Worm (Caenorhabditis elegans) whole organism, midembryonic: ENCODE measurements around the gene clec-32.

Experiments
- T22C8.4 ChIP-seq: fragments of 200-800 bp; sonication (Bioruptor generic); IDR thresholded peaks from 2 replicates; pipeline ENCODE4 v1.3.6; 2022; ENCODE audit warnings: missing genetic modification characterization, missing compliant biosample characterization
- cog-1 ChIP-seq: sonication (generic microtip); optimal IDR thresholded peaks from 2 replicates; lab custom pipeline; 2016; ENCODE audit warnings: missing genetic modification characterization, missing compliant biosample characterization
- flt-1 ChIP-seq: fragments of 200-800 bp; sonication (Bioruptor generic); IDR thresholded peaks from 2 replicates; pipeline ENCODE4 v1.3.6; 2022; ENCODE audit warnings: missing genetic modification characterization, missing compliant biosample characterization
- klf-2 ChIP-seq: fragments of 200-800 bp; sonication (Bioruptor generic); conservative IDR thresholded peaks from 2 replicates; pipeline ENCODE4 v1.3.6; 2022; ENCODE audit warnings: missing genetic modification reagents, missing genetic modification characterization, missing compliant biosample characterization
- med-1 ChIP-seq: sonication (generic microtip); optimal IDR thresholded peaks from 2 replicates; lab custom pipeline; 2017; ENCODE audit warnings: missing genetic modification characterization, mild to moderate bottlenecking, missing compliant biosample characterization, antibody characterized with exemption, missing genetic modification reagents; ENCODE audit not compliant: insufficient read depth
- ref-1 ChIP-seq: fragments of 200-800 bp; sonication (Bioruptor generic); conservative IDR thresholded peaks from 2 replicates; pipeline ENCODE4 v1.3.6; 2022; ENCODE audit warnings: missing genetic modification reagents, missing genetic modification characterization, missing compliant biosample characterization
- tab-1 ChIP-seq: fragments of 200-800 bp; sonication (Bioruptor generic); IDR thresholded peaks from 2 replicates; pipeline ENCODE4 v1.3.6; 2022; ENCODE audit warnings: missing genetic modification characterization, missing compliant biosample characterization
- ztf-23 ChIP-seq: fragments of 200-800 bp; sonication (Bioruptor generic); IDR thresholded peaks from 2 replicates; pipeline ENCODE4 v1.3.6; 2022; ENCODE audit warnings: missing genetic modification reagents, missing genetic modification characterization, missing compliant biosample characterization
- ztf-29 ChIP-seq: fragments of 200-800 bp; sonication (Bioruptor generic); IDR thresholded peaks from 2 replicates; pipeline ENCODE4 v1.3.6; 2022; ENCODE audit warnings: missing genetic modification reagents, missing genetic modification characterization, missing compliant biosample characterization

ce11 chrV:16880054-16880453, 18.4 kb upstream of the clec-32 start, which contains the start of gene F09C6.3:
- no peak for TF ChIP-seq flt-1 (GFP tag; lab: Robert Waterston, UW)
- TF ChIP-seq ztf-29 (GFP tag; lab: Robert Waterston, UW): no peak
- no peak for TF ChIP-seq T22C8.4 (GFP tag; lab: Robert Waterston, UW)
- TF ChIP-seq med-1 (GFP tag; lab: Kevin White, UChicago): no peak
- no peak for TF ChIP-seq ref-1 (GFP tag; lab: Robert Waterston, UW)
- TF ChIP-seq cog-1: no peak
- TF ChIP-seq klf-2 (GFP tag; lab: Robert Waterston, UW): no peak
- no peak for TF ChIP-seq tab-1 (GFP tag; lab: Robert Waterston, UW)
- TF ChIP-seq ztf-23 (GFP tag; lab: Robert Waterston, UW): no peak
